Worm (Caenorhabditis elegans): ENCODE results near the gene srz-69.

srz-69 gene

ce11 chrIV:3447350-3447749 is 29.7 kb downstream of the srz-69 start:
- TF ChIP-seq aly-2 (tag; optimal IDR thresholded peaks at IDR 0.05) = no peak
- TF ChIP-seq egl-27 (tag; optimal IDR thresholded peaks at IDR 0.05) = no peak
- no peak for TF ChIP-seq zip-4 (GFP tag; optimal IDR thresholded peaks at IDR 0.05)
- no peak for TF ChIP-seq snpc-4 (tag; optimal IDR thresholded peaks at IDR 0.05)
- no peak for TF ChIP-seq jun-1 (tag; optimal IDR thresholded peaks at IDR 0.05)
- TF ChIP-seq sptf-1 (tag; optimal IDR thresholded peaks at IDR 0.05) = no peak
- TF ChIP-seq ztf-11 (tag; optimal IDR thresholded peaks at IDR 0.05) = no peak
- TF ChIP-seq pag-3 (tag; optimal IDR thresholded peaks at IDR 0.05; ENCODE audit: borderline replicate concordance, insufficient read depth) = no peak
- TF ChIP-seq dsc-1 (tag; optimal IDR thresholded peaks at IDR 0.05) = no peak
- TF ChIP-seq nhr-71 (tag; optimal IDR thresholded peaks at IDR 0.05) = no peak
- TF ChIP-seq ceh-8 (GFP tag; optimal IDR thresholded peaks at IDR 0.05) = no peak
- TF ChIP-seq nhr-12 (tag; optimal IDR thresholded peaks at IDR 0.05) = no peak
- no peak for TF ChIP-seq irx-1 (tag; optimal IDR thresholded peaks at IDR 0.05)
- TF ChIP-seq lin-15B (tag; optimal IDR thresholded peaks at IDR 0.05) = no peak
- no peak for TF ChIP-seq nhr-19 (GFP tag; conservative IDR thresholded peaks at IDR 0.05)
- TF ChIP-seq blmp-1 (tag; optimal IDR thresholded peaks at IDR 0.05) = no peak

- TF ChIP-seq nhr-71 (tag; optimal IDR thresholded peaks at IDR 0.05) (no peak), grh-1 (GFP tag; IDR thresholded peaks at IDR 0.05) (no peak), fkh-4 (tag; optimal IDR thresholded peaks at IDR 0.05; ENCODE audit: borderline replicate concordance) (no peak), nhr-11 (tag; optimal IDR thresholded peaks at IDR 0.05) (no peak), mab-9 (GFP tag; IDR thresholded peaks at IDR 0.05) (no peak), unc-130 (tag; optimal IDR thresholded peaks at IDR 0.05) (no peak), sox-4 (tag; optimal IDR thresholded peaks at IDR 0.05) (no peak), nhr-20 (tag; optimal IDR thresholded peaks at IDR 0.05) (no peak), ceh-82 (tag; optimal IDR thresholded peaks at IDR 0.05) (no peak), lin-15B (tag; optimal IDR thresholded peaks at IDR 0.05) (no peak)
These were observed 32.4 kb downstream of the srz-69 start, which contains the start of gene F58E2.5 for ce11 chrIV:3444614-3445013. TSS of gene F58E2.5 (plus strand) at chrIV:3444914.

- TF ChIP-seq jun-1 (tag; optimal IDR thresholded peaks at IDR 0.05) (no peak), fkh-10 (GFP tag; optimal IDR thresholded peaks at IDR 0.05) (no peak), mef-2 (tag; optimal IDR thresholded peaks at IDR 0.05) (no peak), ets-5 (GFP tag; IDR thresholded peaks at IDR 0.05) (no peak), lin-39 (tag; optimal IDR thresholded peaks at IDR 0.05) (no peak), efl-1 (optimal IDR thresholded peaks at IDR 0.05) (no peak), efl-1 (GFP tag; optimal IDR thresholded peaks at IDR 0.05 in 1 of 2) (no peak)
These were observed 32.9 kb downstream of the srz-69 start, which contains the start of gene F09D12.2 for ce11 chrIV:3444101-3444500. TSS of gene F09D12.2 (minus strand) at chrIV:3444201.

ce11 chrIV:3442513-3442912 is 34.5 kb downstream of the srz-69 start:
- TF ChIP-seq fkh-8 (tag; optimal IDR thresholded peaks at IDR 0.05) (no peak), egl-27 (tag; optimal IDR thresholded peaks at IDR 0.05) (no peak), swsn-7 (tag; optimal IDR thresholded peaks at IDR 0.05) (no peak), nhr-85 (tag) (no peak), dsc-1 (tag; optimal IDR thresholded peaks at IDR 0.05) (no peak), jun-1 (tag; optimal IDR thresholded peaks at IDR 0.05) (no peak), nhr-12 (tag; optimal IDR thresholded peaks at IDR 0.05) (no peak), alr-1 (tag; optimal IDR thresholded peaks at IDR 0.05; ENCODE audit: borderline replicate concordance) (no peak), lir-3 (tag; optimal IDR thresholded peaks at IDR 0.05; ENCODE audit: poor library complexity) (no peak), unc-98 (GFP tag; IDR thresholded peaks at IDR 0.05) (no peak), nhr-237 (tag; optimal IDR thresholded peaks at IDR 0.05) (no peak), unc-62 (GFP tag; optimal IDR thresholded peaks at IDR 0.05) (no peak), unc-30 (tag; optimal IDR thresholded peaks at IDR 0.05) (no peak), fkh-10 (GFP tag; optimal IDR thresholded peaks at IDR 0.05) (no peak)

All from whole organism, L1 larva.